Worm (Caenorhabditis elegans): ENCODE data around the gene C14C6.6.

DNA sequence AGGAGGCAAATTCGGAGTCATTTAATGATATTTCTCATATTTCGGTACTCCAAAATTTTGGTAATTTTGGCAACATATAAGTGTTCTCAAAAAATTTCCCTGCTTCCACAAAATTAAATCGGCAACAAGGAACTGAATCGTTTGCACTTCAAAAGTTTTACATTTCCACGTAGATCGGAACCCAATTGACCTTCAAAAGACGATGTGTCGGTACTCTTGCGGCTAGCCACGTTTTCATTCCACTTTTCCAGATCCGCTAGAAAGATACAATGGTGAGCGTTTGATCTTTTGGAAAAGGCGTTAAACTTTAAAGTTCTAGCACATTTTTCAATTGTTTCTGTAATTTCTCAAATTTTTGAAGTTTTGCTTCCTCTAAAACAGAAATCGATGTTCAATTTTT is 49.0 kb upstream of the C14C6.6 start:
- TF ChIP-seq ets-4 (tag; optimal IDR thresholded peaks at IDR 0.05) (no peak), sox-4 (tag; optimal IDR thresholded peaks at IDR 0.05) (no peak), elt-2 (tag; optimal IDR thresholded peaks at IDR 0.05) (no peak), pqm-1 (tag; optimal IDR thresholded peaks at IDR 0.05) (no peak), elt-4 (tag; optimal IDR thresholded peaks at IDR 0.05) (no peak), fkh-6 (tag; optimal IDR thresholded peaks at IDR 0.05) (no peak), F13H6.1 (tag; optimal IDR thresholded peaks at IDR 0.05) (no peak), ama-1 (optimal IDR thresholded peaks at IDR 0.05) (no peak), unc-55 (GFP tag; optimal IDR thresholded peaks at IDR 0.05) (no peak), ceh-31 (tag; optimal IDR thresholded peaks at IDR 0.05) (no peak), lin-11 (tag; optimal IDR thresholded peaks at IDR 0.05) (no peak)

All from whole organism, late embryonic.